Worm (Caenorhabditis elegans) whole organism, L1 larva: ENCODE measurements around the gene npr-11.

Experiments
- F16B12.6 ChIP-seq: fragments of 150-350 bp; optimal IDR thresholded peaks from 2 replicates; lab custom pipeline; 2014; ENCODE audit warnings: missing biosample characterization, missing genetic modification characterization
- ceh-8 ChIP-seq: fragments of 200-800 bp; sonication (Bioruptor generic); optimal IDR thresholded peaks from 2 replicates; lab custom pipeline; 2018; ENCODE audit warnings: mild to moderate bottlenecking, missing genetic modification characterization, moderate library complexity, missing compliant biosample characterization
- ceh-88 ChIP-seq: fragments of 200-800 bp; sonication (Bioruptor generic); IDR thresholded peaks from 2 replicates; pipeline ENCODE4 v1.3.6; 2022; ENCODE audit warnings: missing genetic modification characterization, missing compliant biosample characterization
- ces-1 ChIP-seq: fragments of 150-350 bp; optimal IDR thresholded peaks from 2 replicates; lab custom pipeline; 2014; ENCODE audit warnings: missing biosample characterization, missing genetic modification reagents, missing genetic modification characterization
- efl-1 ChIP-seq, 4 experiments: fragments of 150-350 bp; optimal IDR thresholded peaks in 3 of 4; peaks in 1 of 4; 1 replicate in 1 of 4; 2 replicates in 3 of 4; lab custom pipeline; 2014; ENCODE audit warnings: missing biosample characterization in 2 of 4, missing genetic modification characterization in 2 of 4, missing genetic modification reagents in 2 of 4
- elt-2 ChIP-seq: sonication (generic microtip); optimal IDR thresholded peaks from 2 replicates; lab custom pipeline; 2016; ENCODE audit warnings: missing genetic modification characterization, mild to moderate bottlenecking, inconsistent platforms, missing compliant biosample characterization, missing genetic modification reagents
- fkh-10 ChIP-seq: sonication (generic microtip); optimal IDR thresholded peaks from 2 replicates; lab custom pipeline; 2017; ENCODE audit warnings: missing biosample characterization, missing genetic modification reagents, missing genetic modification characterization
- fkh-8 ChIP-seq: sonication (generic microtip); optimal IDR thresholded peaks from 2 replicates; lab custom pipeline; 2016; ENCODE audit warnings: mild to moderate bottlenecking, missing genetic modification characterization, missing compliant biosample characterization
- fos-1 ChIP-seq: fragments of 150-350 bp; optimal IDR thresholded peaks from 2 replicates; lab custom pipeline; 2014; ENCODE audit warnings: missing biosample characterization, missing genetic modification characterization
- hlh-4 ChIP-seq: sonication (generic microtip); optimal IDR thresholded peaks from 2 replicates; lab custom pipeline; 2016; ENCODE audit warnings: mild to moderate bottlenecking, missing genetic modification characterization, missing compliant biosample characterization
- jun-1 ChIP-seq: fragments of 150-350 bp; optimal IDR thresholded peaks from 2 replicates; lab custom pipeline; 2014; ENCODE audit warnings: missing biosample characterization, missing genetic modification reagents, missing genetic modification characterization
- lin-13 ChIP-seq: fragments of 150-350 bp; optimal IDR thresholded peaks from 2 replicates; lab custom pipeline; 2014; ENCODE audit warnings: missing biosample characterization, missing genetic modification reagents, missing genetic modification characterization
- lin-14 ChIP-seq: fragments of 200-800 bp; sonication (Bioruptor generic); optimal IDR thresholded peaks from 2 replicates; lab custom pipeline; 2018; ENCODE audit warnings: mild to moderate bottlenecking, missing genetic modification characterization, moderate library complexity, missing compliant biosample characterization
- lin-15B ChIP-seq: fragments of 150-350 bp; sonication (generic microtip); optimal IDR thresholded peaks from 3 replicates; lab custom pipeline; 2014; ENCODE audit warnings: missing biosample characterization, missing genetic modification characterization
- lin-35 ChIP-seq, 2 experiments: fragments of 150-350 bp; optimal IDR thresholded peaks; 2 replicates each; lab custom pipeline; 2014; ENCODE audit warnings: missing biosample characterization in 2 of 2, missing genetic modification characterization in 2 of 2, missing genetic modification reagents in 2 of 2
- mep-1 ChIP-seq: fragments of 150-350 bp; optimal IDR thresholded peaks from 2 replicates; lab custom pipeline; 2014; ENCODE audit warnings: missing biosample characterization, missing genetic modification characterization
- nhr-11 ChIP-seq: fragments of 150-350 bp; optimal IDR thresholded peaks from 2 replicates; lab custom pipeline; 2014; ENCODE audit warnings: missing biosample characterization, missing genetic modification characterization
- nhr-20 ChIP-seq: sonication (generic microtip); optimal IDR thresholded peaks from 2 replicates; lab custom pipeline; 2016; ENCODE audit warnings: mild to moderate bottlenecking, missing genetic modification characterization, missing compliant biosample characterization
- nhr-28 ChIP-seq: fragments of 150-350 bp; optimal IDR thresholded peaks from 2 replicates; lab custom pipeline; 2014; ENCODE audit warnings: missing biosample characterization, missing genetic modification characterization
- nhr-47 ChIP-seq: sonication (generic microtip); optimal IDR thresholded peaks from 2 replicates; lab custom pipeline; 2016; ENCODE audit warnings: mild to moderate bottlenecking, missing genetic modification characterization, moderate library complexity, missing compliant biosample characterization
- nhr-71 ChIP-seq: sonication (generic microtip); optimal IDR thresholded peaks from 2 replicates; lab custom pipeline; 2016; ENCODE audit warnings: mild to moderate bottlenecking, missing genetic modification characterization, moderate library complexity, missing compliant biosample characterization
- nhr-77 ChIP-seq: fragments of 150-350 bp; optimal IDR thresholded peaks from 2 replicates; lab custom pipeline; 2014; ENCODE audit warnings: missing biosample characterization, missing genetic modification characterization
- nhr-84 ChIP-seq: sonication (generic microtip); optimal IDR thresholded peaks from 2 replicates; lab custom pipeline; 2017; ENCODE audit warnings: missing biosample characterization, missing genetic modification characterization
- nhr-90 ChIP-seq: sonication (generic microtip); optimal IDR thresholded peaks from 2 replicates; lab custom pipeline; 2016; ENCODE audit warnings: mild to moderate bottlenecking, missing genetic modification characterization, missing compliant biosample characterization; ENCODE audit not compliant: poor library complexity
- pag-3 ChIP-seq: sonication (generic microtip); optimal IDR thresholded peaks from 2 replicates; lab custom pipeline; 2017; ENCODE audit warnings: missing genetic modification characterization, mild to moderate bottlenecking, missing compliant biosample characterization, antibody characterized with exemption, borderline replicate concordance; ENCODE audit not compliant: insufficient read depth
- pax-3 ChIP-seq: fragments of 200-800 bp; sonication (Bioruptor generic); optimal IDR thresholded peaks from 2 replicates; lab custom pipeline; 2018; ENCODE audit warnings: mild to moderate bottlenecking, missing genetic modification characterization, moderate library complexity, missing compliant biosample characterization
- pqm-1 ChIP-seq: sonication (generic microtip); optimal IDR thresholded peaks from 3 replicates; lab custom pipeline; 2017; ENCODE audit warnings: missing biosample characterization, missing genetic modification characterization
- snpc-4 ChIP-seq: fragments of 150-350 bp; optimal IDR thresholded peaks from 2 replicates; lab custom pipeline; 2014; ENCODE audit warnings: missing biosample characterization, missing genetic modification characterization
- sptf-1 ChIP-seq: fragments of 150-350 bp; optimal IDR thresholded peaks from 2 replicates; lab custom pipeline; 2014; ENCODE audit warnings: missing biosample characterization, missing genetic modification characterization
- tbx-2 ChIP-seq: sonication (generic microtip); optimal IDR thresholded peaks from 2 replicates; lab custom pipeline; 2016; ENCODE audit warnings: missing genetic modification characterization, missing compliant biosample characterization
- tlp-1 ChIP-seq: fragments of 150-350 bp; optimal IDR thresholded peaks from 2 replicates; lab custom pipeline; 2014; ENCODE audit warnings: missing biosample characterization, missing genetic modification characterization
- unc-86 ChIP-seq: sonication (generic microtip); optimal IDR thresholded peaks from 2 replicates; lab custom pipeline; 2016; ENCODE audit warnings: missing genetic modification characterization, missing compliant biosample characterization
- zag-1 ChIP-seq: fragments of 150-350 bp; optimal IDR thresholded peaks from 2 replicates; lab custom pipeline; 2014; ENCODE audit warnings: missing biosample characterization, missing genetic modification characterization
- ztf-4 ChIP-seq: fragments of 150-350 bp; optimal IDR thresholded peaks from 2 replicates; lab custom pipeline; 2014; ENCODE audit warnings: missing biosample characterization, missing genetic modification characterization

Gene npr-11

DNA sequence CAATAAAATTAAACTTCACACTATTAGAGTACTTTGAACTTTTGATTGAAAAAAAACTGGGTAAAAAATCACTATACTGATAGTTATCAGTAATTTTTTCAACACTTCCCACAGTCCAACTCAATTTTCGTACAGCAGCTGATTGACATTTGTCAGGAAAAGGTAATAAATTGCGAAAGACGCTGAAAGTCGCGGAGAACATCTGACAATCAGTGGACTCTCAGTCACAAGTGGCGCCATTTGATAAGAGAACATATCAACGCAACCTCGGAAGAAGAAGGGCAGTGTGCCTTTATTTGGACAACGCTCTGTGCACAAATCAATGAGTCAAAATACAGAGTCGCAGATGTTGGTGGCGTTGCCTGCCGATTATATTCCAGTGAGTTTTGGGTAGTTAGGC is 17.1 kb upstream of the npr-11 start, which contains the start of gene C52B11.5 (continued):
- no peak for TF ChIP-seq pax-3 (tag; lab: Kevin White, UChicago)
- TF ChIP-seq unc-86 (tag; lab: Kevin White, UChicago) = no peak
- no peak for TF ChIP-seq nhr-47 (tag; lab: Kevin White, UChicago)
- TF ChIP-seq jun-1 (tag; lab: Kevin White, UChicago) = no peak
- TF ChIP-seq nhr-71 (tag; lab: Kevin White, UChicago) = no peak
- TF ChIP-seq elt-2 (tag; lab: Kevin White, UChicago) = peak; percentile 82
- TF ChIP-seq, all 84 proteins: peak for 4

DNA sequence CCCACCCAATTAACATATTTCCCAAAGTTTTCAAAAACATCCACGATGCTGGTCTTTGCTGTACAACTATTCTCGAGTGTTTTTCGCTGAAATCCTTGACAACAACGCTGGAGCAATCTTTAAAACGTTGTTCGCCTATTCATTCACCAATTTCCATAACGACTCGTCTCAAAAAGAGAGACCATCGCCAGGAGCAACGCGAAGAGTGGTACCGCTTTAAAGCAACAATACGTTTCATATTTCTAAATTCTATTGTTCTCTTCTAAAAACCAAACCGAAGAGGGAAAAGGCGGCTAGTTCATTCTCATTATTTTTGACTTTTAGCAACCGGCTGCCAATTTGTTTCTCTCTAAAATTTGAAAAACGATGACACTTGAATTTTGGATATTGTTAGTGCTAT is 15.2 kb upstream of the npr-11 start, which contains the start of gene C25G6.1:
C25G6.1 (plus strand) TSS at position 301 of the 400 bp plus-strand sequence.
- TF ChIP-seq fkh-10 (GFP tag; lab: Kevin White, UChicago) (no peak), F16B12.6 (no peak), ceh-88 (no peak), lin-15B (tag; lab: Kevin White, UChicago) (no peak), nhr-11 (no peak), nhr-84 (tag; lab: Kevin White, UChicago) (no peak), pqm-1 (no peak), fos-1 (tag; lab: Kevin White, UChicago) (no peak), pax-3 (tag; lab: Kevin White, UChicago) (no peak), hlh-4 (tag; lab: Kevin White, UChicago) (no peak), pag-3 (tag; lab: Kevin White, UChicago) (no peak), tbx-2 (tag; lab: Kevin White, UChicago) (no peak), nhr-47 (tag; lab: Kevin White, UChicago) (no peak), elt-2 (tag; lab: Kevin White, UChicago) (no peak), tlp-1 (tag; lab: Kevin White, UChicago) (no peak), nhr-71 (tag; lab: Kevin White, UChicago) (no peak), sptf-1 (tag; lab: Kevin White, UChicago) (no peak), nhr-28 (tag; lab: Kevin White, UChicago) (no peak)

ce11 chrX:1265336-1265735 is 9.9 kb upstream of the npr-11 start:
- TF ChIP-seq ceh-8 (GFP tag; lab: Kevin White, UChicago) (peak; percentile 9), nhr-71 (tag; lab: Kevin White, UChicago) (peak; percentile 36), nhr-90 (tag; lab: Kevin White, UChicago) (no peak), tbx-2 (tag; lab: Kevin White, UChicago) (peak; percentile 60), lin-14 (GFP tag; lab: Kevin White, UChicago) (peak; percentile 90), nhr-47 (tag; lab: Kevin White, UChicago) (peak; percentile 35), fkh-8 (no peak), ces-1 (GFP tag; lab: Kevin White, UChicago) (peak; percentile 57)
- TF ChIP-seq, all 84 proteins: peak for 6

- TF ChIP-seq lin-35 (GFP tag; optimal IDR thresholded peaks at IDR 0.05; lab: Kevin White, UChicago) = no peak
- TF ChIP-seq nhr-20 (tag; lab: Kevin White, UChicago) = no peak
- no peak for TF ChIP-seq snpc-4 (tag; lab: Kevin White, UChicago)
- TF ChIP-seq mep-1 (tag; lab: Kevin White, UChicago) = no peak
- TF ChIP-seq nhr-77 (tag; lab: Kevin White, UChicago) = no peak
- no peak for TF ChIP-seq efl-1 (optimal IDR thresholded peaks at IDR 0.05; lab: Kevin White, UChicago)
- no peak for TF ChIP-seq efl-1 (GFP tag; optimal IDR thresholded peaks at IDR 0.05 in 1 of 2; lab: Kevin White, UChicago)
- TF ChIP-seq tlp-1 (tag; lab: Kevin White, UChicago) = no peak
- TF ChIP-seq lin-13 (GFP tag; lab: Kevin White, UChicago) = no peak
- no peak for TF ChIP-seq ztf-4 (tag; lab: Kevin White, UChicago)
These were observed 2.2 kb upstream of the npr-11 start for ce11 chrX:1257668-1258067.

DNA sequence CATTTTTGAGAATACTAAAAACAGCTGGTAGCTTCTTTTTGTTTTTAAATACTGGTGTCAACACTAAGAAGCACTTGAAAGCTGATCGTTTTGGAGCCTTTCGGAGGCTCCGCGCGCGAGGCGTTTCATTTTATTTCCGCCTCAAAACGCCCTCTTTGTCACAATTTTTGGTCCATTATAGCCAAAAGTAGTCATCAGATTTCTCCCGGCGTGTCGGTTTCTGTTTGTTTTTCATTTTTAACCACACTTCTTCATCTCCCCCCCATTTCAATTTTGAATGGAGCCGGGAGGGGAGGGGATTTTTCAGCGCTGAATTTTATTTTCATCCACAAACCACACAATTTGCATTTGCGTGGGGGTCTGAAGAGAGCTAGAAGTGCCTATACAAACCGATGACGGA is 5.7 kb downstream of the npr-11 start, which contains the start of gene C25G6.4:
C25G6.4 (minus strand) TSS at position 101 of the 400 bp plus-strand sequence.
- TF ChIP-seq efl-1 (optimal IDR thresholded peaks at IDR 0.05; lab: Kevin White, UChicago) (no peak), efl-1 (GFP tag; optimal IDR thresholded peaks at IDR 0.05 in 1 of 2; lab: Kevin White, UChicago) (peak in 1 of 2 experiments; percentile 24), zag-1 (tag; lab: Kevin White, UChicago) (no peak)
